Worm (Caenorhabditis elegans): Measurements from ENCODE around the gene F36A4.1.

F36A4.1 gene

ce11 chrIV:4319473-4319872 lies 47.2 kb downstream of the F36A4.1 start:
- TF ChIP-seq lsy-2 (tag; optimal IDR thresholded peaks at IDR 0.05) = no peak
- no peak for TF ChIP-seq nhr-84 (tag; optimal IDR thresholded peaks at IDR 0.05)
- TF ChIP-seq hpl-2 (GFP tag; optimal IDR thresholded peaks at IDR 0.05) = no peak
- TF ChIP-seq nhr-77 (tag; optimal IDR thresholded peaks at IDR 0.05) = no peak
- no peak for TF ChIP-seq fos-1 (tag; optimal IDR thresholded peaks at IDR 0.05)

Measured in whole organism, L1 larva.